Worm (Caenorhabditis elegans): ENCODE data around the gene inf-1.

ce11 chrIII:6955766-6956165, 25.8 kb downstream of the inf-1 start:
- TF ChIP-seq bed-3 (GFP tag; optimal IDR thresholded peaks at IDR 0.05) (no peak), unc-39 (tag; optimal IDR thresholded peaks at IDR 0.05) (no peak), ceh-83 (GFP tag; optimal IDR thresholded peaks at IDR 0.05) (no peak), pha-4 (tag; optimal IDR thresholded peaks at IDR 0.05) (no peak)
